Worm (Caenorhabditis elegans) whole organism, L3 larva: ENCODE measurements around the gene elo-3.

ENCODE experiments used
- R02D3.7 ChIP-seq: fragments of 150-350 bp; optimal IDR thresholded peaks from 2 replicates; lab custom pipeline; 2014; ENCODE audit warnings: missing biosample characterization, missing genetic modification characterization
- ZK546.5 ChIP-seq: sonication (generic microtip); optimal IDR thresholded peaks from 2 replicates; lab custom pipeline; 2017; ENCODE audit warnings: missing biosample characterization, missing genetic modification characterization
- aly-2 ChIP-seq: fragments of 150-350 bp; optimal IDR thresholded peaks from 2 replicates; lab custom pipeline; 2014; ENCODE audit warnings: missing biosample characterization, missing genetic modification characterization
- ceh-82 ChIP-seq: fragments of 150-350 bp; optimal IDR thresholded peaks from 2 replicates; lab custom pipeline; 2014; ENCODE audit warnings: missing biosample characterization, missing genetic modification characterization
- daf-12 ChIP-seq: fragments of 150-350 bp; optimal IDR thresholded peaks from 2 replicates; lab custom pipeline; 2014; ENCODE audit warnings: missing biosample characterization, missing genetic modification reagents, missing genetic modification characterization
- egl-5 ChIP-seq: fragments of 150-350 bp; optimal IDR thresholded peaks from 2 replicates; lab custom pipeline; 2017; ENCODE audit warnings: missing biosample characterization, missing genetic modification reagents, missing genetic modification characterization, inconsistent platforms
- elt-1 ChIP-seq: fragments of 150-350 bp; optimal IDR thresholded peaks from 2 replicates; lab custom pipeline; 2014; ENCODE audit warnings: missing biosample characterization, missing genetic modification characterization
- elt-2 ChIP-seq: sonication (generic microtip); optimal IDR thresholded peaks from 2 replicates; lab custom pipeline; 2016; ENCODE audit warnings: missing genetic modification reagents, mild to moderate bottlenecking, missing genetic modification characterization, missing compliant biosample characterization
- eor-1 ChIP-seq, 2 experiments: fragments of 150-350 bp; optimal IDR thresholded peaks; 2 replicates each; lab custom pipeline; 2014 to 2018; ENCODE audit warnings: missing biosample characterization in 2 of 2, missing genetic modification characterization in 2 of 2
- hmg-11 ChIP-seq: sonication (generic microtip); optimal IDR thresholded peaks from 2 replicates; lab custom pipeline; 2016; ENCODE audit warnings: missing genetic modification characterization, missing compliant biosample characterization
- jun-1 ChIP-seq: fragments of 150-350 bp; optimal IDR thresholded peaks from 2 replicates; lab custom pipeline; 2014; ENCODE audit warnings: missing biosample characterization, missing genetic modification reagents, missing genetic modification characterization
- lin-15B ChIP-seq: fragments of 150-350 bp; optimal IDR thresholded peaks from 2 replicates; lab custom pipeline; 2014; ENCODE audit warnings: missing biosample characterization, missing genetic modification characterization
- lin-39 ChIP-seq: fragments of 150-350 bp; optimal IDR thresholded peaks from 2 replicates; lab custom pipeline; 2018; ENCODE audit warnings: missing biosample characterization, missing genetic modification reagents, missing genetic modification characterization
- mdl-1 ChIP-seq: fragments of 150-350 bp; optimal IDR thresholded peaks from 2 replicates; lab custom pipeline; 2014; ENCODE audit warnings: missing biosample characterization, missing genetic modification characterization
- nfya-1 ChIP-seq: sonication (generic microtip); optimal IDR thresholded peaks from 2 replicates; lab custom pipeline; 2017; ENCODE audit warnings: missing genetic modification characterization, mild to moderate bottlenecking, missing compliant biosample characterization, antibody characterized with exemption, moderate library complexity; ENCODE audit not compliant: insufficient read depth
- nhr-11 ChIP-seq: fragments of 150-350 bp; optimal IDR thresholded peaks from 2 replicates; lab custom pipeline; 2014; ENCODE audit warnings: missing biosample characterization, missing genetic modification characterization
- nhr-12 ChIP-seq: fragments of 150-350 bp; optimal IDR thresholded peaks from 2 replicates; lab custom pipeline; 2014; ENCODE audit warnings: missing biosample characterization, missing genetic modification characterization
- nhr-23 ChIP-seq: fragments of 150-350 bp; optimal IDR thresholded peaks from 2 replicates; lab custom pipeline; 2014; ENCODE audit warnings: missing biosample characterization, missing genetic modification reagents, missing genetic modification characterization
- nhr-43 ChIP-seq: sonication (generic microtip); optimal IDR thresholded peaks from 2 replicates; lab custom pipeline; 2016; ENCODE audit warnings: mild to moderate bottlenecking, missing genetic modification characterization, missing compliant biosample characterization; ENCODE audit not compliant: poor library complexity, severe bottlenecking
- nhr-67 ChIP-seq: fragments of 150-350 bp; optimal IDR thresholded peaks from 2 replicates; lab custom pipeline; 2014; ENCODE audit warnings: missing biosample characterization, missing genetic modification characterization
- nhr-77 ChIP-seq: fragments of 150-350 bp; optimal IDR thresholded peaks from 2 replicates; lab custom pipeline; 2014; ENCODE audit warnings: missing biosample characterization, missing genetic modification characterization
- pha-4 ChIP-seq: fragments of 150-350 bp; optimal IDR thresholded peaks from 2 replicates; lab custom pipeline; 2014; ENCODE audit warnings: missing biosample characterization, missing genetic modification reagents, missing genetic modification characterization
- pqm-1 ChIP-seq: fragments of 150-350 bp; optimal IDR thresholded peaks from 2 replicates; lab custom pipeline; 2017; ENCODE audit warnings: missing biosample characterization, missing genetic modification characterization, inconsistent platforms
- snpc-4 ChIP-seq: fragments of 150-350 bp; optimal IDR thresholded peaks from 2 replicates; lab custom pipeline; 2014; ENCODE audit warnings: missing biosample characterization, missing genetic modification characterization
- tbx-2 ChIP-seq: sonication (generic microtip); optimal IDR thresholded peaks from 2 replicates; lab custom pipeline; 2016; ENCODE audit warnings: mild to moderate bottlenecking, missing genetic modification characterization, missing compliant biosample characterization
- unc-39 ChIP-seq: sonication (generic microtip); optimal IDR thresholded peaks from 4 replicates; lab custom pipeline; 2017; ENCODE audit warnings: missing biosample characterization, missing genetic modification characterization
- unc-62 ChIP-seq: fragments of 150-350 bp; sonication (generic microtip); optimal IDR thresholded peaks from 4 replicates; lab custom pipeline; 2014; ENCODE audit warnings: missing biosample characterization, missing genetic modification reagents, missing genetic modification characterization
- ztf-4 ChIP-seq: fragments of 150-350 bp; optimal IDR thresholded peaks from 2 replicates; lab custom pipeline; 2014; ENCODE audit warnings: missing biosample characterization, missing genetic modification characterization

Gene elo-3

ce11 chrIV:7233566-7234014 is 3.9 kb upstream of the elo-3 start:
- no peak for TF ChIP-seq R02D3.7 (tag; lab: Kevin White, UChicago)
- peak; percentile 72 for TF ChIP-seq nhr-43 (tag; lab: Kevin White, UChicago)
- no peak for TF ChIP-seq unc-62 (GFP tag; lab: Kevin White, UChicago)
- TF ChIP-seq nfya-1 (tag; lab: Kevin White, UChicago), result peak; percentile 19
- no peak for TF ChIP-seq nhr-67 (tag; lab: Kevin White, UChicago)
- peak; percentile 57 for TF ChIP-seq egl-5 (tag; lab: Kevin White, UChicago)
- TF ChIP-seq elt-2 (tag; lab: Kevin White, UChicago), result no peak
- peak; percentile 7 for TF ChIP-seq lin-39 (tag; lab: Kevin White, UChicago)
- TF ChIP-seq, all 47 proteins: peak for 4

- TF ChIP-seq elt-1 (tag; lab: Kevin White, UChicago) (peak; percentile 93), aly-2 (tag; lab: Kevin White, UChicago) (no peak)
Measured at ce11 chrIV:7234623-7235022, 2.9 kb upstream of the elo-3 start.

- TF ChIP-seq tbx-2 (tag; lab: Kevin White, UChicago), result peak; percentile 44
- peak; percentile 34 for TF ChIP-seq nhr-11 (tag; lab: Kevin White, UChicago)
- TF ChIP-seq nhr-23 (tag; lab: Kevin White, UChicago), result peak; percentile 6
- TF ChIP-seq snpc-4 (tag; lab: Kevin White, UChicago), result peak; percentile 45
- peak; percentile 58 for TF ChIP-seq lin-39 (tag; lab: Kevin White, UChicago)
- peak; percentile 92 for TF ChIP-seq elt-2 (tag; lab: Kevin White, UChicago)
- TF ChIP-seq pha-4 (tag; lab: Kevin White, UChicago), result peak; percentile 64
- peak; percentile 76 for TF ChIP-seq jun-1 (tag; lab: Kevin White, UChicago)
- peak; percentile 79 for TF ChIP-seq hmg-11 (tag; lab: Kevin White, UChicago)
- TF ChIP-seq ZK546.5, result no peak
- peak; percentile 79 for TF ChIP-seq nfya-1 (tag; lab: Kevin White, UChicago)
- TF ChIP-seq pqm-1, result peak; percentile 87
- TF ChIP-seq nhr-12 (tag; lab: Kevin White, UChicago), result no peak
- peak; percentile 55 for TF ChIP-seq egl-5 (tag; lab: Kevin White, UChicago)
- TF ChIP-seq elt-1 (tag; lab: Kevin White, UChicago), result no peak
- TF ChIP-seq lin-15B (tag; lab: Kevin White, UChicago), result peak; percentile 39
- TF ChIP-seq daf-12 (tag; lab: Kevin White, UChicago), result no peak
Measured at ce11 chrIV:7235382-7235917, 2.1 kb upstream of the elo-3 start.

- TF ChIP-seq nhr-43 (tag; lab: Kevin White, UChicago) (peak; percentile 56), nhr-23 (tag; lab: Kevin White, UChicago) (peak; percentile 34), eor-1 (tag; optimal IDR thresholded peaks at IDR 0.05; lab: Kevin White, UChicago) (no peak)
Measured at ce11 chrIV:7236248-7236772, 1.2 kb upstream of the elo-3 start.

- TF ChIP-seq unc-62 (GFP tag; lab: Kevin White, UChicago), result peak; percentile 48
- no peak for TF ChIP-seq ztf-4 (tag; lab: Kevin White, UChicago)
Measured at ce11 chrIV:7240564-7240963, 3.0 kb downstream of the elo-3 start.

ce11 chrIV:7242220-7242789 is 4.8 kb downstream of the elo-3 start, which contains the start of gene gstk-2:
Gene gstk-2 (minus strand): TSS chrIV:7242270.
- TF ChIP-seq nhr-77 (no peak), nhr-23 (tag; lab: Kevin White, UChicago) (no peak), lin-15B (tag; lab: Kevin White, UChicago) (no peak), mdl-1 (tag; lab: Kevin White, UChicago) (no peak), lin-39 (tag; lab: Kevin White, UChicago) (peak; percentile 5), unc-39 (no peak), nhr-12 (tag; lab: Kevin White, UChicago) (no peak), nfya-1 (tag; lab: Kevin White, UChicago) (peak; percentile 45), egl-5 (tag; lab: Kevin White, UChicago) (peak; percentile 2), pha-4 (tag; lab: Kevin White, UChicago) (peak; percentile 90), R02D3.7 (tag; lab: Kevin White, UChicago) (no peak), ceh-82 (tag; lab: Kevin White, UChicago) (no peak)
